Fruit fly (Drosophila melanogaster) whole organism, prepupa: ENCODE results near the gene fit.
A peak's percentile ranks its signal among the peaks of the same experiment; 100 is the strongest.

Experiments
- Blimp-1 ChIP-seq: fragments of 200-800 bp; sonication (Bioruptor generic); optimal IDR thresholded peaks from 3 replicates; lab custom pipeline; 2017; ENCODE audit warnings: missing biosample characterization, missing genetic modification characterization, mild to moderate bottlenecking, moderate library complexity, missing genetic modification reagents
- CG10631 ChIP-seq: fragments of 200-800 bp; sonication (Bioruptor generic); optimal IDR thresholded peaks from 2 replicates; lab custom pipeline; 2016; ENCODE audit warnings: missing biosample characterization, missing genetic modification characterization
- CG10669 ChIP-seq: fragments of 200-800 bp; sonication (Bioruptor generic); optimal IDR thresholded peaks from 3 replicates; lab custom pipeline; 2018; ENCODE audit warnings: missing biosample characterization, mild to moderate bottlenecking, missing genetic modification characterization, moderate library complexity
- CG11762 ChIP-seq: fragments of 200-800 bp; sonication (Bioruptor generic); optimal IDR thresholded peaks from 3 replicates; lab custom pipeline; 2016; ENCODE audit warnings: missing biosample characterization, missing genetic modification characterization; ENCODE audit not compliant: insufficient read depth
- CG11902 ChIP-seq: fragments of 200-800 bp; sonication (Bioruptor generic); optimal IDR thresholded peaks from 3 replicates; lab custom pipeline; 2016; ENCODE audit warnings: missing biosample characterization, missing genetic modification characterization
- CG31627 ChIP-seq: fragments of 200-800 bp; sonication (Bioruptor generic); optimal IDR thresholded peaks from 3 replicates; lab custom pipeline; 2016; ENCODE audit warnings: missing biosample characterization, missing genetic modification characterization
- CG32006 ChIP-seq: fragments of 200-800 bp; sonication (Bioruptor generic); optimal IDR thresholded peaks from 3 replicates; lab custom pipeline; 2017; ENCODE audit warnings: missing biosample characterization, mild to moderate bottlenecking, missing genetic modification characterization
- CG34406 ChIP-seq: fragments of 200-800 bp; sonication (Bioruptor generic); optimal IDR thresholded peaks from 3 replicates; lab custom pipeline; 2016; ENCODE audit warnings: missing biosample characterization, missing genetic modification characterization
- CG6276 ChIP-seq: fragments of 200-800 bp; sonication (Bioruptor generic); optimal IDR thresholded peaks from 2 replicates; lab custom pipeline; 2017; ENCODE audit warnings: missing biosample characterization, mild to moderate bottlenecking, missing genetic modification characterization
- CG6808 ChIP-seq: fragments of 200-800 bp; sonication (Bioruptor generic); optimal IDR thresholded peaks from 3 replicates; lab custom pipeline; 2017; ENCODE audit warnings: missing biosample characterization, missing genetic modification characterization, mild to moderate bottlenecking, moderate library complexity, missing genetic modification reagents
- CG6854 ChIP-seq: fragments of 200-800 bp; sonication (Bioruptor generic); optimal IDR thresholded peaks from 2 replicates; lab custom pipeline; 2017; ENCODE audit warnings: missing biosample characterization, mild to moderate bottlenecking, missing genetic modification characterization
- CG7368 ChIP-seq: fragments of 200-800 bp; sonication (Bioruptor generic); optimal IDR thresholded peaks from 3 replicates; lab custom pipeline; 2016; ENCODE audit warnings: missing biosample characterization, missing genetic modification characterization
- CG8632 ChIP-seq: fragments of 200-800 bp; sonication (Bioruptor generic); optimal IDR thresholded peaks from 3 replicates; lab custom pipeline; 2016; ENCODE audit warnings: missing biosample characterization, missing genetic modification characterization
- CG9139 ChIP-seq: fragments of 200-800 bp; sonication (Bioruptor generic); optimal IDR thresholded peaks from 3 replicates; lab custom pipeline; 2017; ENCODE audit warnings: missing biosample characterization, mild to moderate bottlenecking, missing genetic modification characterization
- Eip75B ChIP-seq: fragments of 200-800 bp; sonication (Bioruptor generic); optimal IDR thresholded peaks from 3 replicates; lab custom pipeline; 2016; ENCODE audit warnings: missing biosample characterization, missing genetic modification characterization
- Eip78C ChIP-seq: fragments of 200-800 bp; sonication (Bioruptor generic); peaks from one replicate; lab custom pipeline; 2016; ENCODE audit warnings: missing biosample characterization, missing genetic modification characterization
- Ets21C ChIP-seq: fragments of 200-800 bp; sonication (Bioruptor generic); optimal IDR thresholded peaks from 3 replicates; lab custom pipeline; 2016; ENCODE audit warnings: missing biosample characterization, missing genetic modification characterization
- Ets96B ChIP-seq: fragments of 200-800 bp; optimal IDR thresholded peaks from 2 replicates; lab custom pipeline; 2019; ENCODE audit warnings: missing biosample characterization, mild to moderate bottlenecking, missing genetic modification characterization, moderate library complexity
- Gug ChIP-seq: fragments of 200-800 bp; sonication (Bioruptor generic); IDR thresholded peaks from 2 replicates; pipeline ENCODE4 v1.3.6; 2022; ENCODE audit warnings: missing biosample characterization, missing genetic modification characterization
- Hr39 ChIP-seq: fragments of 200-800 bp; sonication (Bioruptor generic); optimal IDR thresholded peaks from 2 replicates; lab custom pipeline; 2016; ENCODE audit warnings: missing biosample characterization, missing genetic modification characterization
- Lpt ChIP-seq: fragments of 200-800 bp; sonication (Bioruptor generic); optimal IDR thresholded peaks from 3 replicates; lab custom pipeline; 2016; ENCODE audit warnings: missing biosample characterization, missing genetic modification characterization
- Sox102F ChIP-seq: fragments of 200-800 bp; sonication (Bioruptor generic); optimal IDR thresholded peaks from 2 replicates; lab custom pipeline; 2016; ENCODE audit warnings: missing biosample characterization, mild to moderate bottlenecking, missing genetic modification characterization
- Sox15 ChIP-seq: fragments of 200-800 bp; sonication (Bioruptor generic); optimal IDR thresholded peaks from 3 replicates; lab custom pipeline; 2016; ENCODE audit warnings: missing biosample characterization, missing genetic modification characterization
- cyc ChIP-seq: fragments of 200-800 bp; sonication (Bioruptor generic); optimal IDR thresholded peaks from 3 replicates; lab custom pipeline; 2016; ENCODE audit warnings: missing biosample characterization, missing genetic modification characterization
- dsx ChIP-seq: fragments of 200-800 bp; optimal IDR thresholded peaks from 3 replicates; lab custom pipeline; 2019; ENCODE audit warnings: missing biosample characterization, mild to moderate bottlenecking, missing genetic modification characterization, moderate library complexity; ENCODE audit not compliant: poor library complexity, severe bottlenecking
- eg ChIP-seq: fragments of 200-800 bp; sonication (Bioruptor generic); IDR thresholded peaks from 3 replicates; pipeline ENCODE4 v1.3.6; 2022; ENCODE audit warnings: missing biosample characterization, missing genetic modification characterization
- esn ChIP-seq: fragments of 200-800 bp; sonication (Bioruptor generic); optimal IDR thresholded peaks from 2 replicates; lab custom pipeline; 2016; ENCODE audit warnings: missing biosample characterization, mild to moderate bottlenecking, missing genetic modification characterization, moderate library complexity
- fd59A ChIP-seq: fragments of 200-800 bp; sonication (Bioruptor generic); optimal IDR thresholded peaks from 2 replicates; lab custom pipeline; 2017; ENCODE audit warnings: missing biosample characterization, mild to moderate bottlenecking, missing genetic modification characterization, missing genetic modification reagents
- fd85E ChIP-seq: fragments of 200-800 bp; sonication (Bioruptor generic); optimal IDR thresholded peaks from 3 replicates; lab custom pipeline; 2016; ENCODE audit warnings: missing biosample characterization, missing genetic modification characterization
- fkh ChIP-seq: fragments of 200-800 bp; sonication (Bioruptor generic); optimal IDR thresholded peaks from 3 replicates; lab custom pipeline; 2017; ENCODE audit warnings: missing biosample characterization, mild to moderate bottlenecking, missing genetic modification characterization, moderate library complexity
- lz ChIP-seq: fragments of 200-800 bp; sonication (Bioruptor generic); optimal IDR thresholded peaks from 3 replicates; lab custom pipeline; 2016; ENCODE audit warnings: missing biosample characterization, missing genetic modification characterization
- salr ChIP-seq, 2 experiments: fragments of 200-800 bp; sonication (Bioruptor generic); optimal IDR thresholded peaks; 3 replicates each; lab custom pipeline; 2016 to 2018; ENCODE audit warnings: missing biosample characterization in 2 of 2, missing genetic modification characterization in 2 of 2, mild to moderate bottlenecking in 1 of 2
- spab ChIP-seq: fragments of 200-800 bp; sonication (Bioruptor generic); optimal IDR thresholded peaks from 2 replicates; lab custom pipeline; 2017; ENCODE audit warnings: missing biosample characterization, mild to moderate bottlenecking, missing genetic modification characterization, missing genetic modification reagents
- ss ChIP-seq, 2 experiments: fragments of 200-800 bp; sonication (Bioruptor generic); optimal IDR thresholded peaks; 2 replicates in 1 of 2; 3 replicates in 1 of 2; lab custom pipeline; 2017 to 2018; ENCODE audit warnings: mild to moderate bottlenecking in 2 of 2, missing biosample characterization in 2 of 2, missing genetic modification characterization in 2 of 2, moderate library complexity in 1 of 2
- topi ChIP-seq: fragments of 200-800 bp; sonication (Bioruptor generic); optimal IDR thresholded peaks from 3 replicates; lab custom pipeline; 2016; ENCODE audit warnings: missing biosample characterization, missing genetic modification characterization
- vri ChIP-seq: fragments of 200-800 bp; sonication (Bioruptor generic); optimal IDR thresholded peaks from 3 replicates; lab custom pipeline; 2016; ENCODE audit warnings: missing biosample characterization, mild to moderate bottlenecking, missing genetic modification characterization

The fit gene

DNA sequence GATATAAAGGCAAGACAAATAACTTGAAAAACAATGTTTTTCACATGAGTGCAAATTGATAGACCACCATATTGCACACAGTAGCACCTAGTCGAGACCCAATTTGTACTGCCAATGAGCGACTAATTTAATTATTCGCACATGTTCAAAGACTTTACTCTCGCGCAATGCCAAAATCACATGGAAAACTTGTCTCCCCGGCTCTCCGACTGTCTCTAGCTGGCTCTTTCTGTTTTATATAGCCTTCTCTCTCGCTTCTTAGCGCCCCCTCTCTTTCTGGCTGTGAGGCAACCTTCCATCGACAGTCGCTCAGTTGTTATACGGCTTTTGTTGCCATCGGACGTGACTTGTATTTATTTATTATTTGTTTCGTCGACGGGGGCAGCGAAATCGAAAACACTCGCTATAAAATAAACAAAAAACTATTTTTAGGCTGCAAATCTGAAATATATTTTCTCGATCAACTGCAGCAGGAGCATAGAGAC lies 9.2 kb downstream of the fit start, which contains the start of gene CG6656 (continued):
- TF ChIP-seq dsx (peak; percentile 87), CG31627 (no peak), eg (GFP tag; lab: Robert Waterston, UW) (no peak; the same call in 2 of the 3 replicates), CG11902 (GFP tag; lab: Kevin White, UChicago) (no peak), CG11762 (GFP tag; lab: Kevin White, UChicago) (no peak), CG6276 (no peak), Gug (GFP tag; lab: Robert Waterston, UW) (no peak), vri (GFP tag; lab: Kevin White, UChicago) (peak; percentile 83), CG7368 (no peak), CG10669 (GFP tag; lab: Kevin White, UChicago) (peak; percentile 22), Eip75B (GFP tag; lab: Kevin White, UChicago) (no peak), CG32006 (no peak), topi (GFP tag; lab: Kevin White, UChicago) (no peak), fd85E (GFP tag; lab: Kevin White, UChicago) (peak; percentile 17), fd59A (no peak), lz (no peak), CG10631 (GFP tag; lab: Kevin White, UChicago) (no peak)
- TF ChIP-seq, all 60 proteins: peak for 23

DNA sequence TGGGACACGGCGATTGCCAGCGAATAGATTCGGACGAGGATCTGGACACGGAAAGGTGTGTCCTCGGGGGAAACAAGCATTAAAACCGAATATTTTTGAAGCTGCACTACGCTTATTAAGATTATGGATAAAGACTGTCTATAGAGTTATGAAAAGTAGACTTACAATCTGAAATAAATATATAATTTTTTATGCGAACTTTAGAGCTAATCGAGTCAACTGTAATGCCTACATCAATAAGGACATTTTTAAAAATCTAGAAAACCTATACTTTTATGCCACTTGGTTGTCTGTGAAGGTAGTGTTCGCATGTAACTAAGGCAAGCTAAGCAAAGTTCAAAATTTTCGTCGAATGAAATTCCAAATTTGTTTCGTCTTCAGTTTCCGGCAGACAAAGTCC lies 10.8 kb downstream of the fit start, which contains the start of gene CG31178:
TSS of gene CG31178 (plus strand) at position 301 of the 400 bp plus-strand sequence.
- TF ChIP-seq ss (GFP tag; optimal IDR thresholded peaks at IDR 0.05; lab: Kevin White, UChicago) (no peak), Blimp-1 (GFP tag; lab: Kevin White, UChicago) (no peak), cyc (GFP tag; lab: Kevin White, UChicago) (no peak), Ets96B (tag; lab: Kevin White, UChicago) (no peak), spab (GFP tag; lab: Kevin White, UChicago) (no peak), salr (GFP tag; optimal IDR thresholded peaks at IDR 0.05; lab: Kevin White, UChicago) (no peak), Sox102F (GFP tag; lab: Kevin White, UChicago) (no peak), Sox15 (GFP tag; lab: Kevin White, UChicago) (no peak), esn (GFP tag; lab: Kevin White, UChicago) (no peak), CG9139 (GFP tag; lab: Kevin White, UChicago) (no peak)

DNA sequence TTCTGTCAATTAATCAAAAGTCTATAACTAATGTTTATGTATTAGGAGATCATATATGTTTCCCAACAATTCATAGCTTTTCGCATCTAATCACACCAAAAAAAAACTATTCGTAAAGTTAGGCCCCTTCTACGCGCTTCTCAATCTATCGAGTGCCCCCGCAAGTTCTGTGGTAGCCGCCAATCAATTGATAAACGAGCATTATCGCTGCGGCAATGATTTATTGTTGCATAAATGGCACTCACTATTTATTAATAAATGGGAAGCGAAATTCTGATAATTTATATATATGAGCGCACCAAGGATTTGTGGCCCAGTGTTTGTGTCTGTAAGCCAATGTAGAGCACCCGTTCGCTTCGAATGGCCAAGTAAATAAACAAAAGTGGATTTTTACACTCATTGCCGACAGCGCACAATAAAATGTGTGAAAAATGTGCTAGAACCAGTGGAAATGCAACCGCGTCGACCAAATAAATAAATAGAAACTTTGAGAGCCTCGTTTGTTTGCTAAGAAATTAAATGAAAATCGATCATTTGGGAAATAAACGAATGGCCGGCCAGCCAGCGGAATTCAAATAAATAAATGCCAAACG lies 12.8 kb downstream of the fit start:
- no peak for TF ChIP-seq CG11762 (GFP tag; lab: Kevin White, UChicago)
- TF ChIP-seq eg (GFP tag; lab: Robert Waterston, UW): no peak
- no peak for TF ChIP-seq Hr39 (GFP tag; lab: Kevin White, UChicago)
- no peak for TF ChIP-seq Ets21C (GFP tag; lab: Kevin White, UChicago)
- TF ChIP-seq ss (GFP tag; optimal IDR thresholded peaks at IDR 0.05; lab: Kevin White, UChicago): no peak
- peak; percentile 56 for TF ChIP-seq Eip78C (GFP tag; lab: Kevin White, UChicago)
- TF ChIP-seq fkh (GFP tag; lab: Kevin White, UChicago): peak; percentile 73
- no peak for TF ChIP-seq Sox102F (GFP tag; lab: Kevin White, UChicago)
- TF ChIP-seq esn (GFP tag; lab: Kevin White, UChicago): no peak
- TF ChIP-seq fd59A: no peak
- TF ChIP-seq CG31627: no peak
- TF ChIP-seq CG34406 (GFP tag; lab: Kevin White, UChicago): no peak
- no peak for TF ChIP-seq CG6854 (GFP tag; lab: Kevin White, UChicago)
- TF ChIP-seq CG8632 (GFP tag; lab: Kevin White, UChicago): no peak
- no peak for TF ChIP-seq Gug (GFP tag; lab: Robert Waterston, UW)
- no peak for TF ChIP-seq CG11902 (GFP tag; lab: Kevin White, UChicago)
- no peak for TF ChIP-seq Lpt
- no peak for TF ChIP-seq CG6808
